Worm (Caenorhabditis elegans): ENCODE measurements around the gene Y53F4B.1.

The Y53F4B.1 gene

ce11 chrII:14958113-14958512, at the start of gene Y53F4B.1:
TSS of gene Y53F4B.1 (minus strand) at chrII:14958213.
- TF ChIP-seq dmd-6 (GFP tag; IDR thresholded peaks at IDR 0.05) (no peak), daf-12 (tag; optimal IDR thresholded peaks at IDR 0.05) (no peak), zfp-3 (GFP tag; conservative IDR thresholded peaks at IDR 0.05) (no peak), unc-130 (GFP tag; optimal IDR thresholded peaks at IDR 0.05) (no peak), ctbp-1 (GFP tag; IDR thresholded peaks at IDR 0.05) (no peak), aha-1 (tag) (peak; percentile 33), Y48G9A.11 (GFP tag; IDR thresholded peaks at IDR 0.05) (no peak), jun-1 (tag; optimal IDR thresholded peaks at IDR 0.05) (no peak), ceh-82 (tag; optimal IDR thresholded peaks at IDR 0.05) (no peak), mdt-29 (GFP tag; IDR thresholded peaks at IDR 0.05) (no peak), nhr-28 (tag; optimal IDR thresholded peaks at IDR 0.05) (peak; percentile 52)

DNA sequence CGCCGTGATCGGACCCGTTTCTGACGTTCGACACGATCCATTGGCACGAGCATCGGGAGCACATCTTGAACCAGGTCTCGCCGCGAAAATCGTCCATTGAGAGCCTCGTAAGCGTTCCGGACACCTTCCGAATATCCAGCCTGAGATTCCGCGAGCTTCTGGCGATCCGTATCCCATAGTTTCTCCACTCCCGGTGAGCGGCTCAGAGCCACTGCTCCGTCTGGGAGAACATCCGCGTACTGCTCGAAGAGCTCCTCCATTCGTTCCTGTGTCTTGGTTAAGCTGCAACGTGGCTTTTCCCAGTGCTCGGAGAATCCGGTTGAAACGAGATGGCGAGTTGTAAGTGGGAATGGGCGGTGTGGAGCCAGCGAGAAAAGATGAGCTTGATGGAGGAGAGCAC, 47.1 kb upstream of the Y53F4B.1 start:
- no peak for TF ChIP-seq arid-1 (GFP tag; conservative IDR thresholded peaks at IDR 0.05)
- peak; percentile 70; the same call in 1 of the 2 replicates for TF ChIP-seq set-16 (GFP tag; IDR thresholded peaks at IDR 0.05)
- no peak for TF ChIP-seq daf-8 (GFP tag; IDR thresholded peaks at IDR 0.05)
- TF ChIP-seq egl-43 (GFP tag; IDR thresholded peaks at IDR 0.05), result peak; percentile 43; the same call in 1 of the 2 replicates
- TF ChIP-seq daf-16 (GFP tag; optimal IDR thresholded peaks at IDR 0.05), result no peak
- TF ChIP-seq daf-16 (tag; optimal IDR thresholded peaks at IDR 0.05), result no peak
- TF ChIP-seq aha-1 (tag), result peak; percentile 58
- TF ChIP-seq nhr-237 (tag; optimal IDR thresholded peaks at IDR 0.05), result no peak
- TF ChIP-seq php-3 (GFP tag; IDR thresholded peaks at IDR 0.05), result 0 out of 2 replicates have a peak, but pooled peaks have one; percentile 11

DNA sequence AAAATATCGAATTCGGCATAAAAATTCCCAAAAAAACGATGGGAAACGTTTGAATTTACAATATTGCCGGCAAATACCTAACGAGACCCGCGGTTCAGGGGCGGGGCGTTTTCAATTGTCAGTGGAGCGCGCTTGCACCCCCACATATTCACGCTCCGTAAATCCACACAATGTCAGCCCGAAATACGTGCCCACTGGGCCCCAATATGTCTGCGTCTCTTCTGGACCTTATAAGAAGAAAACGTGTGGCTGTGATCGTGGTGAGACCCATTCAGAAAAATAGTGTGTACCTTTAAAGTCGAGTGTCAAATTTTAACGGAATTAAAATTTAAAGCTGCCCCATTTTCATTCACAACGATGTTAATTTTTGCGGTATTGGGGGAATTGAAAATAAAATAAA, 46.5 kb upstream of the Y53F4B.1 start:
- TF ChIP-seq ces-1 (GFP tag; optimal IDR thresholded peaks at IDR 0.05), result no peak
- TF ChIP-seq lin-13 (GFP tag; optimal IDR thresholded peaks at IDR 0.05), result no peak
- no peak for TF ChIP-seq dpl-1 (GFP tag; optimal IDR thresholded peaks at IDR 0.05)
- no peak for TF ChIP-seq lsy-2 (tag; optimal IDR thresholded peaks at IDR 0.05)
- TF ChIP-seq mes-2 (tag; optimal IDR thresholded peaks at IDR 0.05; ENCODE audit: poor library complexity, severe bottlenecking), result peak; percentile 15
- TF ChIP-seq nhr-42 (GFP tag; IDR thresholded peaks at IDR 0.05), result peak; percentile 67; the same call in 1 of the 2 replicates
- TF ChIP-seq ZK546.5 (tag; optimal IDR thresholded peaks at IDR 0.05), result no peak
- peak; percentile 2 for TF ChIP-seq Y5F2A.4 (GFP tag; optimal IDR thresholded peaks at IDR 0.05)
- TF ChIP-seq Y48G9A.11 (GFP tag; IDR thresholded peaks at IDR 0.05), result peak; percentile 63
- 0 out of 2 replicates have a peak, but pooled peaks have one; percentile 24 for TF ChIP-seq ctbp-1 (GFP tag; IDR thresholded peaks at IDR 0.05)
- TF ChIP-seq unc-130 (GFP tag; optimal IDR thresholded peaks at IDR 0.05), result peak; percentile 58
- TF ChIP-seq lim-7 (GFP tag; IDR thresholded peaks at IDR 0.05), result 0 out of 2 replicates have a peak, but pooled peaks have one; percentile 52
- peak; percentile 83 for TF ChIP-seq lin-38 (GFP tag; IDR thresholded peaks at IDR 0.05)
- TF ChIP-seq snpc-1.2 (GFP tag; IDR thresholded peaks at IDR 0.05), result peak; percentile 25; the same call in 1 of the 2 replicates
- TF ChIP-seq F49E8.2 (tag; optimal IDR thresholded peaks at IDR 0.05; ENCODE audit: borderline replicate concordance), result peak; percentile 18
- TF ChIP-seq dmd-8 (GFP tag; IDR thresholded peaks at IDR 0.05), result peak; percentile 39; the same call in 1 of the 2 replicates
- TF ChIP-seq php-3 (GFP tag; IDR thresholded peaks at IDR 0.05), result no peak
- TF ChIP-seq arid-1 (GFP tag; conservative IDR thresholded peaks at IDR 0.05), result 0 out of 2 replicates have a peak, but pooled peaks have one; percentile 31

ce11 chrII:15003410-15003809, 45.4 kb upstream of the Y53F4B.1 start, which contains the start of gene Y53F4B.10:
TSS of gene Y53F4B.10 (minus strand) at chrII:15003510.
- TF ChIP-seq dmd-8 (GFP tag; IDR thresholded peaks at IDR 0.05), result no peak
- no peak for TF ChIP-seq unc-62 (GFP tag; optimal IDR thresholded peaks at IDR 0.05 in 1 of 2)
- no peak for TF ChIP-seq unc-62 (tag; optimal IDR thresholded peaks at IDR 0.05)
- no peak for TF ChIP-seq cey-2 (tag; optimal IDR thresholded peaks at IDR 0.05; ENCODE audit: borderline replicate concordance, insufficient read depth)
- no peak for TF ChIP-seq lim-7 (GFP tag; IDR thresholded peaks at IDR 0.05)
- peak; percentile 83 for TF ChIP-seq aha-1 (tag)
